Worm (Caenorhabditis elegans): ENCODE measurements around the gene Y68A4A.10.

Gene Y68A4A.10

DNA sequence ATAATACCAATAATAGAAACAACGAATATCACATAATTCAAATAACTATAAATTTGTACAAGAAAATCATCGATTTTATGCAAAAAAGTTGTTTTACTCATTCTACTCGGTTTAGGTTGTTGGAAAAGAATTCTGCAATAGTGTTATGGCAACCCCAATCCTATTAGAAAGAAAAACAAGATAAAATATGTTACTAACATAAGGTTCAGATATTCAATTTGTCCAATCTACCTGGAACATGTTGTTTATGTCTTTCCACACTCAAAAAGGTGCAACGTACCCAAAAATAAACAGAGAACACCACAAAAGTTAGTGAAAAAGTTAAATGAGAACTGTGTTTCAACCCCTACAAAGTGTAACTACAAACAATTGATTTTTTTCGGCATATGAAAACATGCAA is 31.1 kb upstream of the Y68A4A.10 start, which contains the start of gene srw-51:
TSS of gene srw-51 (minus strand) at position 101 of the 400 bp plus-strand sequence.
- TF ChIP-seq aly-2 (tag; optimal IDR thresholded peaks at IDR 0.05): no peak
- TF ChIP-seq mdl-1 (tag; optimal IDR thresholded peaks at IDR 0.05): no peak
- TF ChIP-seq duxl-1 (tag; optimal IDR thresholded peaks at IDR 0.05; ENCODE audit: poor library complexity): no peak
- no peak for TF ChIP-seq lin-15B (tag; optimal IDR thresholded peaks at IDR 0.05)

DNA sequence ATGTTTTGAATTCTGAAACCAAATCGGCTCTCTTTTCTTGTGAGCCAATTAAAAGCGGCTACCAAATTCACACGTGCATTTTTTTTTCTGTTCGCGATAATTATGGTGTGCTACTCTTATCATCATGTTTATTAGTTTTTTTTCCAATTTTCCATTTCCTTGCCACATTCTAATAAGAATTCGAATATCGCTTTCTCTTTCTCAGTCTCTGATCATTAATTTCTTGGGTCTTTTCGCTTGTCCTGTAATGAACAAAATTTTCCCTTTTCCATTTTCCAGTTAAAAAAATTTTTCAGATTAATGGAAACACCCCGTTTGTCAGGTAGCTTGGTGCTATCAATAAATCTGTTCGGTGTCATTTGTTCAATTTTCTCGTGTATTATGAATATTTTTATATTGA is 30.4 kb upstream of the Y68A4A.10 start, which contains the start of gene srbc-26:
TSS of gene srbc-26 (plus strand) at position 301 of the 400 bp plus-strand sequence.
- TF ChIP-seq dve-1 (tag; optimal IDR thresholded peaks at IDR 0.05; ENCODE audit: insufficient read depth) (no peak), Y105C5A.15 (GFP tag; IDR thresholded peaks at IDR 0.05) (no peak), lir-3 (tag; optimal IDR thresholded peaks at IDR 0.05) (no peak), ceh-82 (tag; optimal IDR thresholded peaks at IDR 0.05) (no peak), zfp-3 (GFP tag; conservative IDR thresholded peaks at IDR 0.05) (no peak), lsy-2 (tag; optimal IDR thresholded peaks at IDR 0.05) (no peak), unc-39 (tag; optimal IDR thresholded peaks at IDR 0.05) (no peak), snpc-1.2 (GFP tag; IDR thresholded peaks at IDR 0.05) (no peak), mxl-2 (GFP tag; conservative IDR thresholded peaks at IDR 0.05) (no peak)

DNA sequence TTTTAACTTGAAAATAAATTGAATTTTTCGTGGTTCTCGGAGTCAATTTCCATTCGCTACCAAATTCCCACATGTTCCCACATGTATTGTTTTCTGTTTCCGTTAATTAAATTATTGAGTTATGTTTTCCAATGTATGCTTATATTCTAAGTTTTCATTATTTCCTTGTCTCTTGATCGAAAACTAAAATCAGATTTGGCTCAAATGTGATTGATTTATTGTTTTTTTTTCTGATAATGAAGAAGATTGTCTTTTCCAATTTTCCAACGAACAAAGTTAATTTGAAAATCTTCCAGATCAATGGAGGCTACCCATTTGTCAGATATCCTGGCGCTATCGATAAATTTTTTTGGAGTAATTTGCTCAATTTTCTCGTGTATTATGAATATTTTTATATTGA is 28.2 kb upstream of the Y68A4A.10 start, which contains the start of gene srbc-25:
TSS of gene srbc-25 (plus strand) at position 301 of the 400 bp plus-strand sequence.
- TF ChIP-seq Y5F2A.4 (GFP tag; optimal IDR thresholded peaks at IDR 0.05): no peak
- no peak for TF ChIP-seq spr-3 (GFP tag; optimal IDR thresholded peaks at IDR 0.05)
- no peak for TF ChIP-seq nhr-25 (tag; optimal IDR thresholded peaks at IDR 0.05; ENCODE audit: borderline replicate concordance, insufficient read depth)
- no peak for TF ChIP-seq daf-16 (GFP tag; optimal IDR thresholded peaks at IDR 0.05)
- TF ChIP-seq daf-16 (tag; optimal IDR thresholded peaks at IDR 0.05): no peak
- TF ChIP-seq set-16 (GFP tag; IDR thresholded peaks at IDR 0.05): no peak
- no peak for TF ChIP-seq spr-1 (tag; optimal IDR thresholded peaks at IDR 0.05)
- TF ChIP-seq Y75B8A.6 (GFP tag; IDR thresholded peaks at IDR 0.05): no peak
- TF ChIP-seq D1046.2 (GFP tag; IDR thresholded peaks at IDR 0.05): no peak
- no peak for TF ChIP-seq mdl-1 (tag; optimal IDR thresholded peaks at IDR 0.05)
- TF ChIP-seq hlh-11 (tag; optimal IDR thresholded peaks at IDR 0.05): no peak

DNA sequence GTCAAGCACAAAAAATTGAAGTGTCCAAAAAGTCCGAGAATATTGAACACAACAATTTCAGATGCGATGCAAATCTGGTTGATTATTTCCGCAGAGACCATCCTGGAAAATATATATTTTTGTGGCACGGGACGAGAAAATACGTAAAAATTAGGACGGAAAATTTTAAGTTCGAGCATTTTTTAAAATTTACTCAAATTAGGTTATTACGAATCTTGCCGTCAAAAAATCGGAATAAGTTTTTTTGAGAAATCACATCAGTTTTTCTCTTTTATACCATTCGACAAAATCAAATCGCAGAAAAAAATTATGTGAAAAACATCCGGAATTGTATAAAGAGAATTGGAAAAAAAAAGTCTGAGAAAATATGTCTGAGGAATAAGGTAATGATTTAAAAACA is 24.0 kb upstream of the Y68A4A.10 start, which contains the start of gene srsx-1:
TSS of gene srsx-1 (minus strand) at position 101 of the 400 bp plus-strand sequence.
- TF ChIP-seq nhr-102 (tag; optimal IDR thresholded peaks at IDR 0.05) (no peak), Y105C5A.15 (GFP tag; IDR thresholded peaks at IDR 0.05) (no peak), Y48G9A.11 (GFP tag; IDR thresholded peaks at IDR 0.05) (no peak), nhr-111 (GFP tag; optimal IDR thresholded peaks at IDR 0.05) (no peak), cey-2 (tag; optimal IDR thresholded peaks at IDR 0.05; ENCODE audit: borderline replicate concordance, insufficient read depth) (no peak), daf-16 (GFP tag; optimal IDR thresholded peaks at IDR 0.05) (no peak), daf-16 (tag; optimal IDR thresholded peaks at IDR 0.05) (no peak), unc-39 (tag; optimal IDR thresholded peaks at IDR 0.05) (no peak), F26F4.8 (GFP tag; conservative IDR thresholded peaks at IDR 0.05) (no peak), dmd-9 (GFP tag; IDR thresholded peaks at IDR 0.05) (no peak), mxl-2 (GFP tag; conservative IDR thresholded peaks at IDR 0.05) (no peak), duxl-1 (tag; optimal IDR thresholded peaks at IDR 0.05; ENCODE audit: poor library complexity) (no peak), F37D6.2 (tag; optimal IDR thresholded peaks at IDR 0.05) (no peak), ceh-82 (tag; optimal IDR thresholded peaks at IDR 0.05) (no peak), lsy-2 (tag; optimal IDR thresholded peaks at IDR 0.05) (no peak), aly-2 (tag; optimal IDR thresholded peaks at IDR 0.05) (no peak), ZK337.2 (GFP tag; IDR thresholded peaks at IDR 0.05) (no peak), nhr-11 (tag; optimal IDR thresholded peaks at IDR 0.05) (no peak), gei-8 (GFP tag; optimal IDR thresholded peaks at IDR 0.05) (no peak)

Data from whole organism, L4 larva.